Worm (Caenorhabditis elegans): ENCODE measurements around the gene sri-73.

The sri-73 gene

DNA sequence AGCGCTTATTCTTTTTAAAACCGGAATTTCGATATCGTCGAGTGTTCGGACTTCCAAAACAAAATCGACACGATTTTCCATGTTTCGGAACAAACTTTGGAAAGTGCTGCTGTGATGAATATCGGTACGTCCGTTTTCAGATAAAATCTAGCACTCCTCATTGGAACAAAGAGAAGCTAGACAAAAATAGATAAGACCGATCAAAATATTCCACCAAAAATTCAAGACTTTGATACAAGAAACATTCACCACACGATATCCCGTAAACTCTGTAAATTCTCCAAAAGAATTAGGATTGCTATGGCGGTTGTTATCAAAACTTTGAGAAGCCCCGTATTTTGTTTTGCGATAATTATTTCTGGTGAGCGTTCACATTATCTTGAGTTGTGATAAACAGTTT lies 22.7 kb downstream of the sri-73 start, which contains the start of gene C14C6.3:
Gene C14C6.3 (plus strand): TSS at position 301 of the 400 bp plus-strand sequence.
- TF ChIP-seq lin-11 (tag; optimal IDR thresholded peaks at IDR 0.05) (no peak), fos-1 (tag; optimal IDR thresholded peaks at IDR 0.05) (no peak)

DNA sequence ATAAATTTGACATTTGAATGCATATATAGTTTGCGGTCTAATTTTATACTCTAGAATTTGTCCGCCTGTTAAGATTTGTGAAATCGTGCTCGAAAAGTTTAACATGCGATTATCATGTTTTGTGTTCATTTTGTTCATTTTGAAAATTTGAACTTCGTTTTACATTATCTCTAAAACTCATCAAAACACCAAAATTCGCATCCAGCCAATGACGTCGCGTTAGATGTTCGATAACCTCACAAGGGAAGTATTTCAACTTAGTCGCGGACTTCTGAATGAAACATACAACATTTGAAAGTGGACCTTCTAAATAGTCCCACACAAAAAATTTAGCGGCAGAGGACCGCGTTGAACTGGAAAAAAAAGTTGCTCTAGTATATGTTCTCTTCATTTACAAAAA lies 24.4 kb downstream of the sri-73 start:
- TF ChIP-seq nhr-21 (tag; optimal IDR thresholded peaks at IDR 0.05) = no peak
- TF ChIP-seq ZK546.5 (tag; optimal IDR thresholded peaks at IDR 0.05) = no peak
- peak; percentile 50 for TF ChIP-seq sma-9 (GFP tag; optimal IDR thresholded peaks at IDR 0.05)
- TF ChIP-seq sma-9 (tag; optimal IDR thresholded peaks at IDR 0.05) = no peak
- TF ChIP-seq crh-2 (tag; optimal IDR thresholded peaks at IDR 0.05) = no peak
- TF ChIP-seq fos-1 (tag; optimal IDR thresholded peaks at IDR 0.05) = no peak
- peak; percentile 31 for TF ChIP-seq elt-1 (tag; optimal IDR thresholded peaks at IDR 0.05)
- no peak for TF ChIP-seq nhr-23 (tag; optimal IDR thresholded peaks at IDR 0.05)
- TF ChIP-seq ztf-11 (tag; optimal IDR thresholded peaks at IDR 0.05) = no peak

DNA sequence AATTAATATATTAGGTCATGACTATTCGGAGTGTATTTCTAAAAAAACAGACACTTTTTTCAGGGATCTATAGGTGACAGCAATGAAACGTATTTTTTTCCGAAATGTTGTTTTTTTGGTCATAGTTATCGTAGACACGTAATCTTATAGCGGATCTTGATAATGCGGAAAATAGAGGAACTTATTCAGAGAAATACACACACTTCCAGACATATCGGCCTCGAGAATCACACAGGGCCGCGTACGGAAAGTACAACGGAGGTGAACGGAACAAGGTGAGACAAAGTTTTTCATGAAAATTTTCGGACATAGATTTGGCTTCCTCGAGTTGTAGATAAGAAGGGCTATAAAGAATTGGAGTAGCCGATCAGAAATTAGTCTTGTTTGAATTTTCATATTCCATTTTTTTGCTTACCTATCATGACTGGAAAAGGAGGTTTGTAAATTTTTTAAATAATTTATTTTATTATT lies 26.8 kb downstream of the sri-73 start, which contains the start of gene nhr-155:
Gene nhr-155 (plus strand): TSS at position 421 of the 471 bp plus-strand sequence.
- no peak for TF ChIP-seq R02D3.7 (tag; optimal IDR thresholded peaks at IDR 0.05)
- TF ChIP-seq lin-13 (GFP tag; optimal IDR thresholded peaks at IDR 0.05) = no peak
- peak; percentile 81 for TF ChIP-seq sma-9 (GFP tag; optimal IDR thresholded peaks at IDR 0.05)
- TF ChIP-seq sma-9 (tag; optimal IDR thresholded peaks at IDR 0.05) = no peak
- no peak for TF ChIP-seq unc-62 (GFP tag; optimal IDR thresholded peaks at IDR 0.05)
- no peak for TF ChIP-seq ama-1 (optimal IDR thresholded peaks at IDR 0.05)
- no peak for TF ChIP-seq Y55F3AM.14 (GFP tag; optimal IDR thresholded peaks at IDR 0.05)
- TF ChIP-seq nhr-23 (tag; optimal IDR thresholded peaks at IDR 0.05) = peak; percentile 26
- TF ChIP-seq ztf-1 (GFP tag; conservative IDR thresholded peaks at IDR 0.05) = no peak
- no peak for TF ChIP-seq mab-5 (tag; optimal IDR thresholded peaks at IDR 0.05)
- TF ChIP-seq skn-1 (tag; optimal IDR thresholded peaks at IDR 0.05) = no peak
- TF ChIP-seq dmd-4 (tag; optimal IDR thresholded peaks at IDR 0.05) = no peak
- no peak for TF ChIP-seq nhr-11 (tag; optimal IDR thresholded peaks at IDR 0.05)
- no peak for TF ChIP-seq nhr-10 (tag; optimal IDR thresholded peaks at IDR 0.05)
- no peak for TF ChIP-seq nhr-77 (tag; optimal IDR thresholded peaks at IDR 0.05)
- TF ChIP-seq ceh-16 (tag; optimal IDR thresholded peaks at IDR 0.05) = peak; percentile 30
- TF ChIP-seq C34F6.9 (tag; optimal IDR thresholded peaks at IDR 0.05) = no peak
- no peak for TF ChIP-seq nhr-6 (tag; optimal IDR thresholded peaks at IDR 0.05)
- TF ChIP-seq unc-55 (GFP tag; optimal IDR thresholded peaks at IDR 0.05) = no peak
- no peak for TF ChIP-seq sma-3 (GFP tag; optimal IDR thresholded peaks at IDR 0.05)
- TF ChIP-seq nhr-129 (tag; optimal IDR thresholded peaks at IDR 0.05) = no peak
- no peak for TF ChIP-seq nhr-237 (tag; optimal IDR thresholded peaks at IDR 0.05)
- TF ChIP-seq elt-1 (tag; optimal IDR thresholded peaks at IDR 0.05) = peak; percentile 95

DNA sequence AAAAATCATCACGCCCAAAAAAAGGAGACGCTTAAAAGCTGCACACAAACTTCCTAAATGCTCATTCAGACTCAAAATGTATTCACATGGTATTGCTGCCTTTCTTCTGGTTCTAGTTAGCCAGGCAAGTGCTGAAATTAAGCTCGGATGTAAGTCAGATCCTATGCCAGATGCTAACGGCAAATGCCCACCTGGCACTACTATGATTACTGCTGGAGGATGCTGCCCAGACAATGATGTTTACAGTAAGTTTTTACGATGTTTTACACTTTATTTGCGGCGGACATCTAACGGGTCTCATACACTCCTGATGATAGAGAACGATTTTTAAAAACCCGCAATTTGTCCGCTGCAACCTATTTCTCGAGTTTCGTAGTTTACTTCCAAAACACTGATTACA lies 29.3 kb downstream of the sri-73 start, which contains the start of gene C14C6.5:
Gene C14C6.5 (plus strand): TSS at position 58 of the 400 bp plus-strand sequence.
- no peak for TF ChIP-seq skn-1 (tag; optimal IDR thresholded peaks at IDR 0.05)
- no peak for TF ChIP-seq lin-13 (GFP tag; optimal IDR thresholded peaks at IDR 0.05)
- no peak for TF ChIP-seq snpc-4 (tag; optimal IDR thresholded peaks at IDR 0.05)
- TF ChIP-seq mdl-1 (tag; optimal IDR thresholded peaks at IDR 0.05) = no peak
- no peak for TF ChIP-seq nhr-11 (tag; optimal IDR thresholded peaks at IDR 0.05)

DNA sequence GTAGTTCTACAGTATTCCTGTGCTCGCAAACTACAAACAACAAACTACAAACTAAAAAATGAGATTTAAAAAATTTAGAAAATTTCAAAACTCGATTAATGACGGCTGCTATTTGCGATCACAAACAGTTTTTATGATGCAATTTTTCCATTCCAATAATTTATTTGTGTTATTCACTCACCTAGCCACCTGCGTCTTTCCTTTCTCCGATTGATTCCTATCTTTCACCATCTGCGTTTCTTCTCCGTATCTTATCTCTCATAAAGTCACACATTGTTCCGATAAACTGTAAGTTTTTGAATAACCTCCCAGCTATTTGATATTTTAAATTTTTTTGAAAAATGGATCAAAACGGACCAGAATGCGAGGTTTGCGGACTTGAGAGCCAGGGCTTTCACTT lies 31.7 kb downstream of the sri-73 start, which contains the start of gene nhr-132:
Gene nhr-132 (plus strand): TSS at position 271 of the 400 bp plus-strand sequence.
- TF ChIP-seq Y55F3AM.14 (GFP tag; optimal IDR thresholded peaks at IDR 0.05) (no peak), ama-1 (optimal IDR thresholded peaks at IDR 0.05) (no peak), unc-55 (GFP tag; optimal IDR thresholded peaks at IDR 0.05) (no peak), nhr-23 (tag; optimal IDR thresholded peaks at IDR 0.05) (no peak), nhr-25 (tag; optimal IDR thresholded peaks at IDR 0.05) (peak; percentile 48), fos-1 (tag; optimal IDR thresholded peaks at IDR 0.05) (peak; percentile 37), sem-4 (tag; optimal IDR thresholded peaks at IDR 0.05) (no peak), sma-9 (GFP tag; optimal IDR thresholded peaks at IDR 0.05) (peak; percentile 88), sma-9 (tag; optimal IDR thresholded peaks at IDR 0.05) (no peak), snpc-4 (tag; optimal IDR thresholded peaks at IDR 0.05) (no peak), crh-2 (tag; optimal IDR thresholded peaks at IDR 0.05) (peak; percentile 29), ceh-82 (tag; optimal IDR thresholded peaks at IDR 0.05) (no peak), zag-1 (tag; optimal IDR thresholded peaks at IDR 0.05) (no peak), nhr-129 (tag; optimal IDR thresholded peaks at IDR 0.05) (peak; percentile 91), lsy-2 (tag; optimal IDR thresholded peaks at IDR 0.05) (peak in 1 of 2 experiments; percentile 38), C34F6.9 (tag; optimal IDR thresholded peaks at IDR 0.05) (peak; percentile 20), gmeb-1 (tag; optimal IDR thresholded peaks at IDR 0.05) (peak; percentile 32), F13H6.1 (tag; optimal IDR thresholded peaks at IDR 0.05) (peak; percentile 27), sma-3 (GFP tag; optimal IDR thresholded peaks at IDR 0.05) (peak; percentile 21)

All from whole organism, L2 larva.